Worm (Caenorhabditis elegans): Measurements from ENCODE around the gene unc-24.
A peak's percentile ranks its signal among the peaks of the same experiment; 100 is the strongest.
"Not testable (repeated sequence)": the region's sequence is repeated elsewhere in the genome, so short reads cannot be mapped to it uniquely, and the experiment has no call there.

DNA sequence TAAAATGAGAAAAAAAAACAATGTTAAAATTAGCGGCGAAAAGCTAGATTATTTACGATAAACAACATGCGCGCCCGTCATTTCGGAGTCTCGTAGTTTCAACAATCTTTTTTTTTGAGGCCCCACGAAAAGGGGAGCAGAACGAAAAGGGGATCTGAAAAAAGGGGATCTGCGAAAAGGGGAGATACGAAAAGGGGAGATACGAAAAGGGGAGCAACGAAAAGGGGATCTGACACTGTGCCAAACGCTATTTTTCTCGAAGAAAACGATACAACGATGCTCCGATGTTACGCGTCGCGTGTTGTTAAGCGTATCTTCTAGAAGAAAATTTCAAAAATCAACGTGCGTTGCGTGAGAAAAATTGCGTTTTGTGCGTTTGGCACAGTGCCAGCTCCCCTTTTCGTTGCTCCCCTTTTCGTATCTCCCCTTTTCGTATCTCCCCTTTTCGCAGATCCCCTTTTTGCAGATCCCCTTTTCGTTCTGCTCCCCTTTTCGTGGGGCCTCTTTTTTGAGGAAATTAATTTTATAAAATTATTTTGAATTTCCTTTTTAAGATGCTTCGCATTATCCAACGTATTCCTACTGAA lies 36.1 kb downstream of the unc-24 start, which contains the start of gene C26B2.7:
- TF ChIP-seq ref-2 (tag; optimal IDR thresholded peaks at IDR 0.05) = peak; percentile 92
- not testable (repeated sequence) for TF ChIP-seq ceh-30 (tag; optimal IDR thresholded peaks at IDR 0.05)
